Worm (Caenorhabditis elegans): ENCODE data around the gene sulp-5.

DNA sequence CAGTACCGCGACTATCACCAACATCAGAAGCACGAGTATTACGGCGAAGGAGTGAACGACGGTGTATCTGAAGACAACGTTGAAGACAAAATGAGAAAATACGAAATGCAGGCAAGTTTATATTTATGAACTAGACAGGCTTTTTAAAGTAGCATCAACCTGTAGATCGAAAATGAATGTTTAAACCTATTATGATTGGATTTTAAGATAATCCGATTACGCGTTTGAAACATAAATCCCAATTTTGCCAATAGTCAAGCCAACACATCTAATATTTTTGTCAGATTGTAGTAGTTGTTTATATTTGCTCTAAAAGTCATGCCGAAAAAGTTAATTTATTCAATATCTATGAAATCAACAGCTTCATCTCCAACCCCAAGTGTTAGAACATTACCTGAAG is 21.4 kb downstream of the sulp-5 start:
- TF ChIP-seq crh-2 (tag; optimal IDR thresholded peaks at IDR 0.05) (no peak), egl-27 (tag; optimal IDR thresholded peaks at IDR 0.05) (no peak), mdl-1 (tag; optimal IDR thresholded peaks at IDR 0.05) (no peak), snpc-4 (tag; optimal IDR thresholded peaks at IDR 0.05) (no peak), blmp-1 (tag; optimal IDR thresholded peaks at IDR 0.05; ENCODE audit: insufficient read depth) (no peak), ztf-4 (tag; optimal IDR thresholded peaks at IDR 0.05) (no peak), ZK546.5 (tag; optimal IDR thresholded peaks at IDR 0.05) (no peak), dmd-4 (tag; optimal IDR thresholded peaks at IDR 0.05) (no peak)
